Fruit fly (Drosophila melanogaster) whole organism, larva: ENCODE measurements around the gene Drep4.

Source experiments
- noc ChIP-seq: fragments of 200-800 bp; sonication (Bioruptor generic); optimal IDR thresholded peaks from 3 replicates; lab custom pipeline; 2019; ENCODE audit warnings: missing biosample characterization, mild to moderate bottlenecking, missing genetic modification characterization, moderate library complexity

Gene Drep4

DNA sequence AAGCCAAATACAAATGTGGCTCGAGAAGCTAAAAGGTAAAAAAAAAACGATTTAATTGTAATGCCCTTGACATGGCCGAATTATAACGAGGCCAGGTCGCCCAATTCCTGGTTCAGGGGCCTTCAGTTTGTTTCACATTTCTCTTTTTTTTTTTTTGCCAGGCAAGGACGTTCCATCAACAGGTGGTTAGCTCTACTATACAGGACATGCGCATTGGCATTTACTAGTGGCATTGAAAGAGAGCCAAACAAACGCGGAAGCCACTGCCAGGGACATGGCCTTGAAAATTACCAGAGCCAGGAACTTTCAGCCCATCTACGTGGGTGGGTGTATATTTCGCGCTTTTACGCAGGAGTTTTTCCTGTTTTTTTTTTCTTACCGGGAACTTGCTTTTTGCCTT, 471 bp downstream of the Drep4 start:
- no peak for TF ChIP-seq noc (tag; lab: Kevin White, UChicago)

DNA sequence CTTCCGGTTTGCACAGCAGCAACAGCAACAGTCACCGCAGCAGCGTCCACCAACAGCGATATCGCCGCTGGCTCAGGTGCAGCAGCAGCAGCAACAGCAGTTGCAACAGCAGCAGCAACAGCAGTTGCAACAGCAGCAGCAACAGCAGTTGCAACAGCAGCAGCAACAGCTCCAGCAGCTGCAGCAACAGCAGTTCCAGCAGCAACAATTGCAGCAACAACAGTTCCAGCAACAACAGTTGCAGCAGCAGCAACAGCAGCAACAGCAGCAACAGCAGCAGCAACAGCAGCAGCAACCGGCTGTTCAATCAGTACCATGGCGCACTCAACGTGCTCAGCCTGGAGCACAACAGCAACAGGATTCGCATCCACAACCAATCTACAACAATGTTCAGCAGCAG, 13.7 kb downstream of the Drep4 start:
- TF ChIP-seq noc (tag; lab: Kevin White, UChicago), result no peak

DNA sequence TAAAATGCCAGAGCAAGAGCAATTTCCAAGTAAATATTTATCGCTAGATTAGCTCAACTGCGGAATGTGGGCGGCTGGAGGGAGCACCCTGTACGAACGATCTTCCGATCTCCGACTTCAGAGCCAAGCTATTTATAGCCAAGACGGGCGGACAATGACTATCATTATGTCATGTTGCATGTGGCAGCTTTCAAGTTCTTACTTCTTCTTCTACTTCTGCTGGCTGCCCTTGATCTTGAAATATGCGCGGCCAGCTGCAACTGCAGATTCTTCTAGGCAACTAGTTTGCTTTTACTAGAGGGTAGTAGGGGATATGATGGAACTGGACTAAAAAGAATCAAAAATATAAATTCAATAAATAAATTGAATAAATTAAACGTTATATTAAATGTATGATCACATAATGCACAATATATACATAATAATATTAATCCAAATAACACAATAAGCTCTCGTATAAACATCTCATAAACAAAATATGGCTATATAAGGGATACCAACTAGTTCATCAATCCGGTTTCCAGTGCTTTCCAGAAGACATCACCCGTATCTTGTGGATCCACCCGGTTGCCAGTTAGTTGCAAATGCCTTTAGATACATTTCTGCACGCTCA, 18.1 kb downstream of the Drep4 start:
- TF ChIP-seq noc (tag; lab: Kevin White, UChicago), result no peak

DNA sequence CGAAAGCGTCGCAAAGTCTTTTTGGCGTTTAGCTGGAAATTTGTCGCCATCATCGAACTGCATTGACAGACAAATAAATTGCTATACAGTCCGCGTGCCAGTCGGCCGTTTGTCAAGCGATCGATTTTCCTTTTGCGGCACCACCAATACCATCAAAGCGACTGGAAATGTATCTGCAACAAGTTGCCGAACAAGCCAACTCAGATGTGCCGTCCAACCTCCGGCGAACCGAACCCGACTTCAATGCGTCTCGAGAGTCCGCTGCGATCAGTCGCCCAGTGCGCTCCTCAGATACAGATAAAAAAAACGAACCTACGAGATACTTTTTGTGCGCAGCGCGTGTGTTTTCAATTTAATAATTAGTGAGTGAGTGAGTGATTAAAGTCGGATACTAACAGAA, 19.6 kb downstream of the Drep4 start:
- no peak for TF ChIP-seq noc (tag; lab: Kevin White, UChicago)

DNA sequence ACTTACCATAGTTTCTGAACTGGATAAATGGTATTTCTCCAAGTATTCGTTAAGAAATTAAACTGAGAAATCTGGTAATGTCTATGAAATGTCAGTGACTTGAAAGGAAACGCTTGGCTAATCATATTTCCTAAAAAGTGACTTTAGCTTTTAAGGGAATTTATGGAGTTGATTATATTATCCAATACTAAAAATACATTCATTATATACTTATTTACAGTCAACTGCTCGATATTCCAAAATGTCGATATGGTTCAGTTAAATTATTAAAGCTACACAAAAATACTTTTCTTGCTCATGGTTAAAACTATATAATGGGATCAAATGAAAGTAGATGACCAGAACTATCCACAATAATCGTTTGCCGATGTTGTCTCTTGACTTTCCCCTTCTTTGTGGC, 20.5 kb downstream of the Drep4 start, which contains the start of gene CG31848:
TSS of gene CG31848 (minus strand) at position 101 of the 400 bp plus-strand sequence.
- TF ChIP-seq noc (tag; lab: Kevin White, UChicago), result no peak

DNA sequence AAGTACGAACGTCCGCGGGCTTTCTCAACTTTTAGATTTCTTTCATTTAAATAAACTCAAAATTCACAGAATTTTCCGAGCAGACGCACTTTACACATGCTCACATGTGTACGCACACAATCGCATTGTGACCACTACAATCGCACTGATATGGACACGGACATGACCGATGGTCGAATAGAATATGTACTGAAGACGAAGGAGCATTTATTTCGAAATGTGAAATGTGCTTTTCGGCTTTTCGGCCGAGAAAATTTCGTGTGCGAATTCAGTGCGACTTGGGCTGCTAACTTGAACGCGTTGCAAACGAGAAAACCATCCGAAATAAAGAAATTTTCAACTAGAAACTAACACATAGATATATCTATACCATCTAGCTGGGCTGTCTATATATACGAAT, 25.5 kb downstream of the Drep4 start, which contains the start of gene CG44085:
TSS of gene CG44085 (plus strand) at position 269 of the 400 bp plus-strand sequence.
- no peak for TF ChIP-seq noc (tag; lab: Kevin White, UChicago)

DNA sequence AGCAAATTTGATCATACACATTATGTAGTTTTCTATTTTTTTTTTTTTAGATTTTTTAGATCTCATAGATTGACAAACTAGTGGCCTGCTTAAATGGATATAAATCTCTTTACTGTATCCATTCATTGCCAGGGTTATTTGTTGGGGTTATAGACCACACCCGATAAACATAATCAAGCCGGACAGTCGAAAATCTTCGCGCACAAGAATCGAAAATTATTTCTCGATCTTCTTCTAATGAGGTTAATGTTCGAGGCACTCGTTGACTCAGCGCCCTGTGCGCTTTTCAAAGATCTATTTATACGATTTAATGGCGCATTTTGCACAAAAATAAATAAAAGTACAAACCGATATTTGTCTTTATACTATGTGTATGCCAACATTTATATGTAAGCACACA, 26.6 kb downstream of the Drep4 start, which contains the start of gene CG31730:
TSS of gene CG31730 (minus strand) at position 101 of the 400 bp plus-strand sequence.
- no peak for TF ChIP-seq noc (tag; lab: Kevin White, UChicago)

DNA sequence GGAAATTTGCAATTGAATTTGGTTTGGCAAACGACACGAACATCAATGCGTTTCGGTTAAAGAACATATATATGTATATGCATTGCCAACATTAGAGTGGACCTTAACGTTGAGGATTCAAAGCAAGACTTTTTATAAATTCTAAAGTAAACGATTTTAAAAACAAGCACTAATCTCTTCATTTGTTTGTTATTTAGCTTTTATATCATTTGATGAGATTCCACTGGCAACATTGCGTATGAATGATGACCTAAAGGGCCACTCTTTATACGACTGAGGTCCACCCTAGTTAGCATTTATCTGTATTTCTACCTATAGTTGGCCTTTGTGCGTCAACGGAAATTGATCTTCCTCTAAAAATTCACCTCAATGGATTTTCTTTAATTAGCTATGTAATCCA, 27.6 kb downstream of the Drep4 start:
- no peak for TF ChIP-seq noc (tag; lab: Kevin White, UChicago)

DNA sequence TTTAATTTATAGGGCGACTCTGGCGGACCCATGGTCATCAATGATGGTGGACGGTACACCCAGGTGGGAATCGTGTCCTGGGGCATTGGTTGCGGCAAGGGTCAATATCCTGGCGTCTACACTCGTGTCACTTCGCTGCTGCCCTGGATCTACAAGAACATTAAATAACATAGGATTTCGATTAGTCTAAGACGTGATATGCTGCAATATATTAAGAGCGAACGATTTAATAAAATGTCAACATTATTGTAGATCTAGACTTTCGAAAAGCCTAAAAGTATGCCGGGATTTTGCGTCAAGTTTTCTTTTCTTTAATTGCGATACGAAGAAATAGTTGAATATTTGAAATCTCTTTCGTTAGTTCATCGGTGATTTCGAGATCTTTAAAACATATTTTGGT, 29.1 kb downstream of the Drep4 start, which contains the start of gene Naa20B:
TSS of gene Naa20B (plus strand) at position 301 of the 400 bp plus-strand sequence.
- no peak for TF ChIP-seq noc (tag; lab: Kevin White, UChicago)

DNA sequence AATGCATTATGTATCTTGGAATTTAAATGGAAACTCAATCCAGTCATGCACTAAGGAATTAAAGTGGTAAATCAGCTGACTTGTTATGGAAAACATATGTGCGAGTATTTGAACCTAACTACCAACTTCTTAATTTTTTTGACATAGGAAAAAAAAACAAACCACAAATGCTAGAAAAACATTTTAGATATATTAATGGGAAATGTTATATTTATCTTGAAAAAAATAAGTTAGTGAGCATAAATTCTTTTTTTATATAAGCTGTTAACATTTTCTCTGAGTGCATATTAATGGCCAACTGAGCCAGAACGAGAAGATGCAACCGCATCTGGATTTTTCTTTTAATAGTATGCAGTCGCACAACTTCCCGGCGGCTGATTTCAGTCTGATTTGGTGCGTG, 35.1 kb downstream of the Drep4 start:
- no peak for TF ChIP-seq noc (tag; lab: Kevin White, UChicago)

DNA sequence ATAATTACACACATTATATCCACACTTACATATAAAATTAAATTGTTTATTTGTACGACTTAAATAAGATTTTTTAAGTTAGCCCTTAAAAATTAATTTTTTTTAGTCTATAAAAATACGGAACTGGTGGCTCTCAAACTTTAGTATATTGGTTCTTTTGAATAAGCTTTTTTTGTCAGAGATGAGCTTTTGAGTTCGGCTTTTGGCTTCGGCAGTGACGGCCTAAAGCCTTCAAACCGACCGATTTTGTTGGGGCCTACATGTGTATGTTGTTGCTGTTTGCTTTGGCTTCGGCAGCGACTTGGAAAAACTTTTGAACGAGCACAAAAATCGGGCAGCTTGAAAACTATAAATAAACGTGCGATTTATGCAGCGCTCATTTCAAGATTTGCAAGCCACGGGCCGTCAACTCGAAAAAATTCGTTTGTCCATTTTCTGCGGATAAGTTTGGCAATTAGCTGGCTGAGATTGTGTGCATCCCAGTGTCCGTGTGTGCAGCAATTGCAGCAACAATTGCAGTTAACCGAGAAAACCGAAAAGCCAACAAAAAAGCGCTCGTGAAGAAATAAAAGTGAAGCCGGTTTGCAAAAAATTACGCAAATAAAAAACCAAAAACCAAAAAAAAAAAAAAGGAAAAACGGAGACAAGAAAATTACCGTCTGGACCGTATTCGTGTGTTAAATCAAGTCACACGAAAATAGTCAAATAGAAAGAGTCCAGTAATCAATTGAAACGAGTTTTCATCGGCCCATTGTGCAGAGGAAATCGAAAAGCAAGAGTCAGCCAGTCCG, 40.2 kb downstream of the Drep4 start, which contains the start of gene CG16820:
TSS of gene CG16820 (plus strand) at position 378 of the 791 bp plus-strand sequence.
- no peak for TF ChIP-seq noc (tag; lab: Kevin White, UChicago)

DNA sequence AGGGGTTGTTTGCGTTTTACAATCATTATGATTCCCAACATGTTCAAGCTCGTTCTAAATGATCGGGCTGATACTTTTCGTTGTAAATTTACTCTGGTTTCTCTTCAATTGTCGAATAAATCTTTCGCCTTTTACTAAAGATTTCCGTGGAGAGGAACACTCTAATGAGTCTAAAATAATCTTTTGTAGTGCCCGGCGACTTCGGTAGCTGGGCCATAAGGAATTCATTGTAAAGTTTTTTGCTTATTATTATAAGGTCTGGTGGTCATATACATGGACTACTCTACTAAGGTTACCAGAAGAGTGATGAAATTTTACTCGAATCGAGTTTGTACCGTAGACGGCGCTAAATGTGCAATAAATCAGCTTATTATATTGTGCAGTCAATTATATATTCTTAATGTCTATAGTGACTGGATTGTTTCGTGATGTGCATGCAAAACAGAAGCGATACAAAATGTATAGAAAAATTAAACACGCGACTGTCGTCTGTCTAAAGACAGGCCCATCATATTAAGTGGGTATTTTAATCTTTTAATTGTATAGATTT, 41.4 kb downstream of the Drep4 start:
- no peak for TF ChIP-seq noc (tag; lab: Kevin White, UChicago)

DNA sequence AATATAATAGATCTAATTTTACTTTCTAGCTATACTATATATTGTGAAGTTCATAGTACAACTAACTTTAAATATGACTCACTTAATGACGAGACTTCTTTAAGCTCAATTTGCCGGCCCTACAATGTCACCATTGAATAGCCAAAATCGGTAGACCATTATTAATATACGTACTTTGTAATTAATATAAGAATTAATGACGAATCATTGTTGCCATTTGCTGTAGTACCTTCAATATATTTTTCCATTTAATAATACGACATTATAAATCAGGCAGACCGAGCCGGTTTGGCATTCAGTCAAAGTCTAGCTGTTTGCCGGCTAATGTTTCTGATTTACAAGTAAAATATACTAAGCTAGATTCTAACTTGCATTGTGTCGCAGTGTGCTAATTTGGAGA, 46.6 kb downstream of the Drep4 start, which contains the start of gene Jhbp13:
TSS of gene Jhbp13 (plus strand) at position 301 of the 400 bp plus-strand sequence.
- no peak for TF ChIP-seq noc (tag; lab: Kevin White, UChicago)

DNA sequence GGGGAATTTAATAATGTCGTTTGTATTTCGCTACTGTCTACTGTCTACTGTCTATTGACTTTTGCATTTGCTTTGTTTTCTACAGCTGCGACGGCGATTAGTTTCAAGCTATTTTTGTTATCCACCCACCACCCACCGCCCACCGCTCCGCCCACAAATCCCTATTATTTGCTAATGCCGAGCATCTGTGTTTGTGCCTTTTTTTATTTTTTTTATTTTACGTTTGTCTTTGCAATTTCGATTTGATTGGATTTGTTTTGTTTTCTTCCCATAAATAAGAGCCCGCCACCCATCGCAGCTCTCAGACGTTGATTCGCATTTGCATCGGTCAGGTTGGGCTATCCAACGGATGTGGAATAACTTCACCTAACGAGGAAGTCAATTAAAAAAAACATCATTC, 50.1 kb downstream of the Drep4 start, which contains the start of gene Jhbp14:
TSS of gene Jhbp14 (plus strand) at position 301 of the 400 bp plus-strand sequence.
- TF ChIP-seq noc (tag; lab: Kevin White, UChicago), result no peak

DNA sequence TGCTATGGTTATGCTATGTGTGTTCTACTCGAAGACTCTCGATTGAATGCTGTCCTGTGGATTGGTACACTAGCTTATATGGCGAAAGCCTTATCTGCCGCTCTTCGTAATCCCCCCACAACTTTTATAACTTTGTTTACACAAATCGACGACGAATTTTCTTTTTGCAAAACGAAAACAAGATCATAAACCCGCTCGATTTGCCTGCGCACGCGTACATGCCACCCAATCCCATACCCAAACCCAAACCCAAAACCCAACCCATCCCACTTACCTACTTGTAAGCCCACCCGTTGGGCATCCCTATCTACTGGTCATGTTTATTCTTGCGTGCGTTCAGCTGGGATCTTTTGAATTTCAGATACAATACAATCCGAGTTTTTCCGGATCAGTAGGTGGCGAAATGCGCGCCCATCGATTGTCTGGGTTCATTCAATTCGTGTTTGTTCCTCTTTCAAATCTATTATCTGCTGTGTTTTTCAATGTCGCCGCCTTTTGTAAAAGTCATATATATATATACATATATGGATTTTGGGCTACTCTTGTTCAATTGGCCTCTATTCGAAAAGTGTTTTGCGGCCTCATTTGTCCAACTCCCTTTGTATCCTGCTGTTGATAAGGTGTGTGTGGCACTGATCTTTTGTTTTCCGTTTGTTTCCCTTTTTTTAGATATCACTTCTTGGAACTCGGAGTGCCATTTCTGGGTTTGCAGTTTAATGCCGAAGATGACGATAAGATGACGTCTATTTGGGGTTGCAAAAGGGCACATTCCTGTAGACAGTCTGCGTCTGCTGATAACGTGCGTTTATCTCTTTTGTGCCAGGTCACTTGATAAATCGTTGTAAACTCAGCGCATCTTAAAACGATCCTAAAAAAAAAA, 51.4 kb downstream of the Drep4 start, which contains the start of gene Mabi:
TSS of gene Mabi (minus strand) at position 51 of the 880 bp plus-strand sequence.
- TF ChIP-seq noc (tag; lab: Kevin White, UChicago), result no peak
